Worm (Caenorhabditis elegans) whole organism, L3 larva: Measurements from ENCODE around the gene F11C1.9.

Source experiments
- R02D3.7 ChIP-seq: fragments of 150-350 bp; optimal IDR thresholded peaks from 2 replicates; lab custom pipeline; 2014; ENCODE audit warnings: missing biosample characterization, missing genetic modification characterization
- ceh-82 ChIP-seq: fragments of 150-350 bp; optimal IDR thresholded peaks from 2 replicates; lab custom pipeline; 2014; ENCODE audit warnings: missing biosample characterization, missing genetic modification characterization
- hmg-11 ChIP-seq: sonication (generic microtip); optimal IDR thresholded peaks from 2 replicates; lab custom pipeline; 2016; ENCODE audit warnings: missing genetic modification characterization, missing compliant biosample characterization
- lin-15B ChIP-seq: fragments of 150-350 bp; optimal IDR thresholded peaks from 2 replicates; lab custom pipeline; 2014; ENCODE audit warnings: missing biosample characterization, missing genetic modification characterization
- nfya-1 ChIP-seq: sonication (generic microtip); optimal IDR thresholded peaks from 2 replicates; lab custom pipeline; 2017; ENCODE audit warnings: missing genetic modification characterization, mild to moderate bottlenecking, missing compliant biosample characterization, antibody characterized with exemption, moderate library complexity; ENCODE audit not compliant: insufficient read depth
- nhr-25 ChIP-seq: sonication (generic microtip); optimal IDR thresholded peaks from 2 replicates; lab custom pipeline; 2017; ENCODE audit warnings: missing biosample characterization, missing genetic modification characterization
- snpc-4 ChIP-seq: fragments of 150-350 bp; optimal IDR thresholded peaks from 2 replicates; lab custom pipeline; 2014; ENCODE audit warnings: missing biosample characterization, missing genetic modification characterization

DNA sequence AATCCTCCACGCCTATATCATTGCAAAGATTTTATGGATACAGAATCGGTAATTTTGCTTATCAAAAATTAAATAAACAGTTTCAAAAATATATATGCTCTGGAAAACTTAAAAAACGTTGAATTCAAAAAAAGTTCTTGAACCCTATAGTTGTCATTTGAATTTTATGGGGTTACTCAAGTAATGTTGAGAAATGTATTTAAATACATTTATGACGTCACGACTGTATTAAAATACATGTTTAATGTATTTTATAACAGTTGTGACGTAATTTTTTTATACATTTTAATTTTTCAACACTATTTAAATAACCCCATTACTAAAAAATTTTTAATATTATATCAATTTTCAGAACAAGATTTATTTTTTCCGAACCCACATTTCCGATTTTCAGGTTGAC is 18.8 kb upstream of the F11C1.9 start:
- no peak for TF ChIP-seq hmg-11 (tag; lab: Kevin White, UChicago)
- TF ChIP-seq R02D3.7 (tag; lab: Kevin White, UChicago) = no peak
- TF ChIP-seq snpc-4 (tag; lab: Kevin White, UChicago) = no peak
- TF ChIP-seq lin-15B (tag; lab: Kevin White, UChicago) = no peak
- no peak for TF ChIP-seq nhr-25 (tag; lab: Kevin White, UChicago)
- no peak for TF ChIP-seq ceh-82 (tag; lab: Kevin White, UChicago)
- TF ChIP-seq nfya-1 = no peak
